Worm (Caenorhabditis elegans): ENCODE measurements around the gene sre-3.

DNA sequence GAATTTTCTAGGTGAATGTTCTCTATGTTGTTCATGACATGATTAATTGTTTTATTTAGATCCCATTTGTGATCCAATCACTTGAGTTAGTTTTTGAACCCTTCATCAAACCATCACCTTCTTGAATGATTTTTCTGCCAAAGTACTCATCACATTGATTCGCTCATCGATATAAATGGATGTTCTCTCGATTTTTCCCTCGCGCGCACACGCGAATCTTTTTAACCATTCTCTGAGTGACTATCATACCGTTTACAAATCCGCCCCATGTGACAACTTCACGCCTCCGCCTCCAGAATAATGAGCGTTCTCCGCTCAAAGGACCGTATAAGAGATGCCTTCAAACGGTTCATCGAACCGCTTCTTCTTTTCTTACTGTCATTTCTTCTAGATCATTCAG lies 42.7 kb upstream of the sre-3 start:
- TF ChIP-seq ztf-11 (tag; optimal IDR thresholded peaks at IDR 0.05): no peak
- no peak for TF ChIP-seq elt-2 (tag; optimal IDR thresholded peaks at IDR 0.05)
- no peak for TF ChIP-seq unc-62 (GFP tag; optimal IDR thresholded peaks at IDR 0.05)
- TF ChIP-seq ztf-4 (tag; optimal IDR thresholded peaks at IDR 0.05): no peak
- TF ChIP-seq snpc-4 (tag; optimal IDR thresholded peaks at IDR 0.05): no peak
- TF ChIP-seq nhr-237 (tag; optimal IDR thresholded peaks at IDR 0.05): no peak

All from whole organism, L3 larva.